Worm (Caenorhabditis elegans): ENCODE measurements around the gene F52D2.6.

DNA sequence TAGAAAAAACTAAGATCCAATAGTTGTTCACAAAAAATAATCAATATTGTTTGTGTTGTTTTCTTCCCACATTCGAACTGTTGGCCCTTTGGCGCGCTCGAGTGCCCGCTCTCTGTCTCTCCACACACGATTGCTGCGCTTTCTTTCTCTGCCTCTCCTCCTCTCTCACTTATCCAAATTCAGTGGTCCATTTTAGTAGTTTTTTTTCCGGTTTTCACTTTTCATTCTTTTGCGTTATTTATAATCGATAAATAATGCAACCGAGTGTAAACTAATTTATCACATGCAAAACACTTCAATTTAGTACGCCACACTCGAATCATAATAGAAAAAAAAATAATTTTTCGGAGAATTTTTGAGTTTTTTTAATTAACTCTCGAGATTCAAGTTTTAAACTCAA lies 24.7 kb downstream of the F52D2.6 start:
- TF ChIP-seq tlp-1 (tag; optimal IDR thresholded peaks at IDR 0.05), result no peak
- no peak for TF ChIP-seq egl-27 (tag; optimal IDR thresholded peaks at IDR 0.05)

All from whole organism, L1 larva.